Worm (Caenorhabditis elegans) whole organism, L4 larva: Measurements from ENCODE around the gene F58B6.1.

Experiments used
- F10B5.3 ChIP-seq: sonication (generic microtip); optimal IDR thresholded peaks from 2 replicates; lab custom pipeline; 2016; ENCODE audit warnings: mild to moderate bottlenecking, missing genetic modification characterization, missing compliant biosample characterization
- Y48G9A.11 ChIP-seq: fragments of 200-800 bp; sonication (Bioruptor generic); IDR thresholded peaks from 2 replicates; pipeline ENCODE4 v1.3.6; 2022; ENCODE audit warnings: missing genetic modification reagents, missing genetic modification characterization, missing compliant biosample characterization
- Y5F2A.4 ChIP-seq: fragments of 200-800 bp; sonication (Bioruptor generic); optimal IDR thresholded peaks from 2 replicates; lab custom pipeline; 2018; ENCODE audit warnings: mild to moderate bottlenecking, missing genetic modification characterization, missing compliant biosample characterization
- aha-1 ChIP-seq: fragments of 150-350 bp; peaks from one replicate; lab custom pipeline; 2014; ENCODE audit warnings: missing biosample characterization, missing genetic modification characterization
- arid-1 ChIP-seq: fragments of 200-800 bp; sonication (Bioruptor generic); conservative IDR thresholded peaks from 2 replicates; pipeline ENCODE4 v1.3.6; 2022; ENCODE audit warnings: missing genetic modification reagents, missing genetic modification characterization, missing compliant biosample characterization
- cey-2 ChIP-seq: sonication (generic microtip); optimal IDR thresholded peaks from 3 replicates; lab custom pipeline; 2017; ENCODE audit warnings: missing genetic modification characterization, mild to moderate bottlenecking, missing compliant biosample characterization, antibody characterized with exemption, borderline replicate concordance; ENCODE audit not compliant: insufficient read depth
- ctbp-1 ChIP-seq: fragments of 200-800 bp; sonication (Bioruptor generic); IDR thresholded peaks from 2 replicates; pipeline ENCODE4 v1.3.6; 2022; ENCODE audit warnings: missing genetic modification reagents, missing genetic modification characterization, missing compliant biosample characterization
- dmd-8 ChIP-seq: fragments of 200-800 bp; sonication (Bioruptor generic); IDR thresholded peaks from 2 replicates; pipeline ENCODE4 v1.3.6; 2022; ENCODE audit warnings: missing genetic modification characterization, missing compliant biosample characterization
- dve-1 ChIP-seq: sonication (generic microtip); optimal IDR thresholded peaks from 2 replicates; lab custom pipeline; 2017; ENCODE audit warnings: antibody characterized with exemption, mild to moderate bottlenecking, missing genetic modification characterization, missing compliant biosample characterization; ENCODE audit not compliant: insufficient read depth
- egl-43 ChIP-seq: fragments of 200-800 bp; sonication (Bioruptor generic); IDR thresholded peaks from 2 replicates; pipeline ENCODE4 v1.3.6; 2022; ENCODE audit warnings: missing genetic modification reagents, missing genetic modification characterization, missing compliant biosample characterization
- hmg-1.1 ChIP-seq: fragments of 200-800 bp; sonication (Bioruptor generic); IDR thresholded peaks from 2 replicates; pipeline ENCODE4 v1.3.6; 2022; ENCODE audit warnings: missing genetic modification reagents, missing genetic modification characterization, missing compliant biosample characterization
- jun-1 ChIP-seq: fragments of 150-350 bp; optimal IDR thresholded peaks from 2 replicates; lab custom pipeline; 2014; ENCODE audit warnings: missing biosample characterization, missing genetic modification reagents, missing genetic modification characterization
- lim-7 ChIP-seq: fragments of 200-800 bp; sonication (Bioruptor generic); IDR thresholded peaks from 2 replicates; pipeline ENCODE4 v1.3.6; 2022; ENCODE audit warnings: missing genetic modification characterization, missing compliant biosample characterization
- lin-1 ChIP-seq: fragments of 200-800 bp; sonication (Bioruptor generic); IDR thresholded peaks from 2 replicates; pipeline ENCODE4 v1.3.6; 2022; ENCODE audit warnings: missing genetic modification reagents, missing genetic modification characterization, missing compliant biosample characterization
- lin-15B ChIP-seq: fragments of 150-350 bp; sonication (generic microtip); optimal IDR thresholded peaks from 3 replicates; lab custom pipeline; 2014; ENCODE audit warnings: missing biosample characterization, missing genetic modification characterization
- lin-38 ChIP-seq: fragments of 200-800 bp; sonication (Bioruptor generic); IDR thresholded peaks from 2 replicates; pipeline ENCODE4 v1.3.6; 2022; ENCODE audit warnings: missing genetic modification reagents, missing genetic modification characterization, missing compliant biosample characterization
- lir-3 ChIP-seq: sonication (generic microtip); optimal IDR thresholded peaks from 2 replicates; lab custom pipeline; 2016; ENCODE audit warnings: mild to moderate bottlenecking, missing genetic modification characterization, missing compliant biosample characterization
- lsy-2 ChIP-seq, 2 experiments: fragments of 150-350 bp in 1 of 2; sonication (generic microtip) in 1 of 2; optimal IDR thresholded peaks; 2 replicates each; lab custom pipeline; 2014 to 2017; ENCODE audit warnings: missing biosample characterization in 2 of 2, missing genetic modification characterization in 2 of 2
- madf-5 ChIP-seq, 2 experiments: fragments of 200-800 bp; sonication (Bioruptor generic); IDR thresholded peaks; 2 replicates each; pipeline ENCODE4 v1.3.6; 2022; ENCODE audit warnings: missing compliant biosample characterization in 2 of 2, missing genetic modification characterization in 2 of 2
- madf-9 ChIP-seq: fragments of 200-800 bp; sonication (Bioruptor generic); conservative IDR thresholded peaks from 2 replicates; pipeline ENCODE4 v1.3.6; 2022; ENCODE audit warnings: missing genetic modification reagents, missing genetic modification characterization, missing compliant biosample characterization
- mxl-2 ChIP-seq: fragments of 200-800 bp; sonication (Bioruptor generic); conservative IDR thresholded peaks from 2 replicates; pipeline ENCODE4 v1.3.6; 2022; ENCODE audit warnings: missing genetic modification reagents, missing genetic modification characterization, missing compliant biosample characterization
- nhr-102 ChIP-seq: sonication (generic microtip); optimal IDR thresholded peaks from 2 replicates; lab custom pipeline; 2016; ENCODE audit warnings: mild to moderate bottlenecking, missing genetic modification characterization, moderate library complexity, missing compliant biosample characterization
- nhr-237 ChIP-seq: sonication (generic microtip); optimal IDR thresholded peaks from 2 replicates; lab custom pipeline; 2017; ENCODE audit warnings: missing biosample characterization, missing genetic modification characterization
- sdz-12 ChIP-seq: fragments of 200-800 bp; sonication (Bioruptor generic); optimal IDR thresholded peaks from 2 replicates; lab custom pipeline; 2018; ENCODE audit warnings: mild to moderate bottlenecking, missing genetic modification characterization, missing compliant biosample characterization
- set-16 ChIP-seq: fragments of 200-800 bp; sonication (Bioruptor generic); IDR thresholded peaks from 2 replicates; pipeline ENCODE4 v1.3.6; 2022; ENCODE audit warnings: missing genetic modification reagents, missing genetic modification characterization, missing compliant biosample characterization
- vab-7 ChIP-seq: fragments of 200-800 bp; sonication (Bioruptor generic); IDR thresholded peaks from 2 replicates; pipeline ENCODE4 v1.3.6; 2022; ENCODE audit warnings: missing genetic modification reagents, missing genetic modification characterization, missing compliant biosample characterization
- zfp-3 ChIP-seq: fragments of 200-800 bp; sonication (Bioruptor generic); conservative IDR thresholded peaks from 2 replicates; pipeline ENCODE4 v1.3.6; 2022; ENCODE audit warnings: missing genetic modification reagents, missing genetic modification characterization, missing compliant biosample characterization

The F58B6.1 gene

ce11 chrIII:1080536-1080935, 35.2 kb downstream of the F58B6.1 start, which contains the start of the genes rab-18 and kbp-4 (continued):
- TF ChIP-seq Y48G9A.11 (GFP tag; lab: Robert Waterston, UW): peak; percentile 51; the same call in 1 of the 2 replicates
- TF ChIP-seq mxl-2 (GFP tag; lab: Robert Waterston, UW): no peak
- TF ChIP-seq madf-5 (GFP tag; IDR thresholded peaks at IDR 0.05; lab: Robert Waterston, UW): no peak
- TF ChIP-seq ctbp-1 (GFP tag; lab: Robert Waterston, UW): peak; percentile 77
- no peak for TF ChIP-seq madf-9
- 0 out of 2 replicates have a peak, but pooled peaks have one; percentile 27 for TF ChIP-seq egl-43
- TF ChIP-seq dve-1 (tag; lab: Kevin White, UChicago): peak; percentile 98
- no peak for TF ChIP-seq nhr-237 (tag; lab: Kevin White, UChicago)
- TF ChIP-seq lir-3: no peak
- no peak for TF ChIP-seq set-16
- TF ChIP-seq hmg-1.1 (GFP tag; lab: Robert Waterston, UW): peak; percentile 83
- TF ChIP-seq jun-1 (tag; lab: Kevin White, UChicago): no peak
- TF ChIP-seq F10B5.3 (tag; lab: Kevin White, UChicago): peak; percentile 13
- TF ChIP-seq Y5F2A.4 (GFP tag; lab: Kevin White, UChicago): no peak
- peak; percentile 39; the same call in 1 of the 2 replicates for TF ChIP-seq lin-1 (GFP tag; lab: Robert Waterston, UW)
- TF ChIP-seq sdz-12 (GFP tag; lab: Kevin White, UChicago): no peak
- no peak for TF ChIP-seq dmd-8
- peak; percentile 82 for TF ChIP-seq nhr-102 (tag; lab: Kevin White, UChicago)
- TF ChIP-seq lin-15B (tag; lab: Kevin White, UChicago): peak; percentile 85
- TF ChIP-seq lsy-2 (tag; optimal IDR thresholded peaks at IDR 0.05; lab: Kevin White, UChicago): peak; percentile 85 to 97
- TF ChIP-seq, all 104 proteins: peak for 54

ce11 chrIII:1076383-1076782, 39.3 kb downstream of the F58B6.1 start, which contains the start of gene uaf-1:
TSS of gene uaf-1 (minus strand) at chrIII:1076555.
- TF ChIP-seq lim-7 (GFP tag; lab: Robert Waterston, UW) (peak; percentile 67; the same call in 1 of the 2 replicates), arid-1 (0 out of 2 replicates have a peak, but pooled peaks have one; percentile 18), lin-38 (GFP tag; lab: Robert Waterston, UW) (peak; percentile 33; the same call in 1 of the 2 replicates), vab-7 (GFP tag; lab: Robert Waterston, UW) (peak; percentile 48; the same call in 1 of the 2 replicates), zfp-3 (GFP tag; lab: Robert Waterston, UW) (0 out of 2 replicates have a peak, but pooled peaks have one; percentile 45), madf-5 (GFP tag; IDR thresholded peaks at IDR 0.05; lab: Robert Waterston, UW) (0 out of 4 replicates have a peak, but pooled peaks of 1 of the 2 experiments have one; percentile 52)

- peak; percentile 77 for TF ChIP-seq set-16
- no peak for TF ChIP-seq nhr-237 (tag; lab: Kevin White, UChicago)
- TF ChIP-seq aha-1 (tag; lab: Kevin White, UChicago): no peak
- TF ChIP-seq egl-43: no peak
- no peak for TF ChIP-seq cey-2 (tag; lab: Kevin White, UChicago)
These were observed 41.6 kb downstream of the F58B6.1 start for ce11 chrIII:1074152-1074551.
